Fruit fly (Drosophila melanogaster) whole organism, embryonic: ENCODE measurements around the gene mof.

ENCODE experiments used
- Abd-B ChIP-seq: fragments of 200-800 bp; sonication (Bioruptor generic); optimal IDR thresholded peaks from 2 replicates; lab custom pipeline; 2018; ENCODE audit warnings: missing biosample characterization, mild to moderate bottlenecking, missing genetic modification characterization, moderate library complexity
- Antp ChIP-seq: fragments of 200-800 bp; sonication (Bioruptor generic); optimal IDR thresholded peaks from 3 replicates; lab custom pipeline; 2016; ENCODE audit warnings: missing biosample characterization, missing genetic modification characterization
- Awh ChIP-seq: fragments of 200-800 bp; sonication (Bioruptor generic); IDR thresholded peaks from 2 replicates; pipeline ENCODE4, ENCODE4 v1.3.6; 2022; ENCODE audit warnings: missing biosample characterization, missing genetic modification characterization
- CG10209 ChIP-seq: fragments of 200-800 bp; sonication (Bioruptor generic); optimal IDR thresholded peaks from 3 replicates; lab custom pipeline; 2017; ENCODE audit warnings: missing biosample characterization, mild to moderate bottlenecking, missing genetic modification characterization, missing genetic modification reagents
- CG10543 ChIP-seq: fragments of 200-800 bp; sonication (Bioruptor generic); optimal IDR thresholded peaks from 3 replicates; lab custom pipeline; 2017; ENCODE audit warnings: missing biosample characterization, mild to moderate bottlenecking, missing genetic modification characterization, moderate library complexity
- CG12769 ChIP-seq: fragments of 200-800 bp; sonication (Bioruptor generic); optimal IDR thresholded peaks from 2 replicates; lab custom pipeline; 2019; ENCODE audit warnings: missing biosample characterization, mild to moderate bottlenecking, missing genetic modification characterization, moderate library complexity
- CG15601 ChIP-seq: fragments of 200-800 bp; sonication (Bioruptor generic); optimal IDR thresholded peaks from 3 replicates; lab custom pipeline; 2019; ENCODE audit warnings: missing biosample characterization, mild to moderate bottlenecking, missing genetic modification characterization, moderate library complexity
- CG1603 ChIP-seq: fragments of 200-800 bp; sonication (Bioruptor generic); optimal IDR thresholded peaks from 2 replicates; lab custom pipeline; 2019; ENCODE audit warnings: missing biosample characterization, mild to moderate bottlenecking, missing genetic modification characterization, moderate library complexity
- CG16813 ChIP-seq: fragments of 200-800 bp; sonication (Bioruptor generic); IDR thresholded peaks from 3 replicates; pipeline ENCODE4 v1.3.6; 2022; ENCODE audit warnings: missing biosample characterization, missing genetic modification characterization; ENCODE audit not compliant: partially characterized antibody
- CG18011 ChIP-seq: fragments of 200-800 bp; sonication (Bioruptor generic); optimal IDR thresholded peaks from 2 replicates; lab custom pipeline; 2017; ENCODE audit warnings: missing biosample characterization, missing genetic modification characterization, mild to moderate bottlenecking, moderate library complexity, missing genotype
- CG31224 ChIP-seq: fragments of 200-800 bp; sonication (Bioruptor generic); IDR thresholded peaks from 2 replicates; pipeline ENCODE4 v1.3.6; 2022; ENCODE audit warnings: missing biosample characterization, missing genetic modification characterization
- CG34224 ChIP-seq: fragments of 200-800 bp; sonication (Bioruptor generic); IDR thresholded peaks from 3 replicates; pipeline ENCODE4 v1.3.6; 2022; ENCODE audit warnings: missing biosample characterization, missing genetic modification characterization; ENCODE audit not compliant: partially characterized antibody
- CG3995 ChIP-seq: fragments of 200-800 bp; sonication (Bioruptor generic); optimal IDR thresholded peaks from 3 replicates; lab custom pipeline; 2016; ENCODE audit warnings: missing biosample characterization, missing genetic modification characterization
- CG4404 ChIP-seq: fragments of 200-800 bp; sonication (Bioruptor generic); IDR thresholded peaks from 2 replicates; pipeline ENCODE4 v1.3.6; 2022; ENCODE audit warnings: missing biosample characterization, missing genetic modification characterization
- CG6254 ChIP-seq: fragments of 200-800 bp; sonication (Bioruptor generic); optimal IDR thresholded peaks from 3 replicates; lab custom pipeline; 2017; ENCODE audit warnings: mild to moderate bottlenecking, missing biosample characterization, missing genetic modification reagents, missing genetic modification characterization
- CG6272 ChIP-seq: fragments of 200-800 bp; sonication (Bioruptor generic); IDR thresholded peaks from 2 replicates; pipeline ENCODE4 v1.3.6; 2022; ENCODE audit warnings: missing biosample characterization, missing genetic modification characterization
- CG6765 ChIP-seq: fragments of 200-800 bp; sonication (Bioruptor generic); optimal IDR thresholded peaks from 3 replicates; lab custom pipeline; 2017; ENCODE audit warnings: missing biosample characterization, mild to moderate bottlenecking, missing genetic modification characterization
- CG7556 ChIP-seq: fragments of 200-800 bp; sonication (Bioruptor generic); optimal IDR thresholded peaks from 2 replicates; lab custom pipeline; 2017; ENCODE audit warnings: missing biosample characterization, mild to moderate bottlenecking, missing genetic modification characterization
- CG7928 ChIP-seq: fragments of 200-800 bp; sonication (Bioruptor generic); optimal IDR thresholded peaks from 2 replicates; lab custom pipeline; 2017; ENCODE audit warnings: missing biosample characterization, mild to moderate bottlenecking, missing genetic modification characterization
- CG8944 ChIP-seq: fragments of 200-800 bp; sonication (Bioruptor generic); optimal IDR thresholded peaks from 3 replicates; lab custom pipeline; 2016; ENCODE audit warnings: missing biosample characterization, missing genetic modification characterization
- Dp ChIP-seq: fragments of 200-800 bp; sonication (Bioruptor generic); optimal IDR thresholded peaks from 2 replicates; lab custom pipeline; 2018; ENCODE audit warnings: missing biosample characterization, mild to moderate bottlenecking, missing genetic modification characterization, moderate library complexity
- Hmx ChIP-seq: fragments of 200-800 bp; sonication (Bioruptor generic); optimal IDR thresholded peaks from 2 replicates; lab custom pipeline; 2016; ENCODE audit warnings: missing biosample characterization, missing genetic modification characterization
- Hr78 ChIP-seq, 2 experiments: fragments of 200-800 bp in 1 of 2; fragments of >200 bp in 1 of 2; sonication (Bioruptor generic) in 1 of 2; optimal IDR thresholded peaks; 2 replicates each; lab custom pipeline; 2017 to 2019; ENCODE audit warnings: missing biosample characterization in 2 of 2, missing genetic modification characterization in 2 of 2, mild to moderate bottlenecking in 1 of 2, moderate library complexity in 1 of 2
- Hsf ChIP-seq: fragments of 200-800 bp; sonication (Bioruptor generic); optimal IDR thresholded peaks from 3 replicates; lab custom pipeline; 2016; ENCODE audit warnings: missing biosample characterization, missing genetic modification characterization
- MTF-1 ChIP-seq: fragments of 200-800 bp; sonication (Bioruptor generic); optimal IDR thresholded peaks from 2 replicates; lab custom pipeline; 2018; ENCODE audit warnings: missing biosample characterization, mild to moderate bottlenecking, missing genetic modification characterization, borderline replicate concordance
- NC2α ChIP-seq: fragments of 200-800 bp; sonication (Bioruptor generic); optimal IDR thresholded peaks from 2 replicates; lab custom pipeline; 2016; ENCODE audit warnings: missing biosample characterization, missing genetic modification characterization
- NK7.1 ChIP-seq: fragments of 200-800 bp; sonication (Bioruptor generic); optimal IDR thresholded peaks from 3 replicates; lab custom pipeline; 2016; ENCODE audit warnings: missing biosample characterization, missing genetic modification characterization
- Nf-YC ChIP-seq: fragments of 200-800 bp; optimal IDR thresholded peaks from 3 replicates; lab custom pipeline; 2019; ENCODE audit warnings: missing biosample characterization, mild to moderate bottlenecking, missing genetic modification characterization, moderate library complexity
- Sry-δ ChIP-seq: fragments of 200-800 bp; sonication (Bioruptor generic); optimal IDR thresholded peaks from 2 replicates; lab custom pipeline; 2016; ENCODE audit warnings: missing biosample characterization, missing genetic modification characterization
- Ssrp ChIP-seq: fragments of 200-800 bp; sonication (Bioruptor generic); optimal IDR thresholded peaks from 2 replicates; lab custom pipeline; 2018; ENCODE audit warnings: missing biosample characterization, mild to moderate bottlenecking, missing genetic modification characterization, moderate library complexity
- Taf1 ChIP-seq: fragments of 200-800 bp; sonication (Bioruptor generic); IDR thresholded peaks from 2 replicates; pipeline ENCODE4 v1.3.6; 2022; ENCODE audit warnings: missing biosample characterization, missing genetic modification characterization
- Usf ChIP-seq: fragments of 200-800 bp; sonication (Bioruptor generic); optimal IDR thresholded peaks from 2 replicates; lab custom pipeline; 2017; ENCODE audit warnings: missing genotype, missing biosample characterization, missing genetic modification characterization
- amos ChIP-seq: fragments of 200-800 bp; sonication (Bioruptor generic); IDR thresholded peaks from 2 replicates; pipeline ENCODE4 v1.3.6; 2022; ENCODE audit warnings: missing biosample characterization, missing genetic modification characterization; ENCODE audit not compliant: partially characterized antibody
- ap ChIP-seq: fragments of 200-800 bp; sonication (Bioruptor generic); IDR thresholded peaks from 2 replicates; pipeline ENCODE4 v1.3.6; 2022; ENCODE audit warnings: missing biosample characterization, missing genetic modification characterization
- az2 ChIP-seq: fragments of 200-800 bp; sonication (Bioruptor generic); optimal IDR thresholded peaks from 3 replicates; lab custom pipeline; 2016; ENCODE audit warnings: missing biosample characterization, missing genetic modification characterization
- bigmax ChIP-seq: fragments of 200-800 bp; sonication (Bioruptor generic); optimal IDR thresholded peaks from 2 replicates; lab custom pipeline; 2018; ENCODE audit warnings: missing biosample characterization, mild to moderate bottlenecking, missing genetic modification characterization
- dati ChIP-seq: fragments of 200-800 bp; sonication (Bioruptor generic); IDR thresholded peaks from 2 replicates; pipeline ENCODE4 v1.3.6; 2022; ENCODE audit warnings: missing biosample characterization, missing genetic modification characterization
- her ChIP-seq: fragments of 200-800 bp; sonication (Bioruptor generic); optimal IDR thresholded peaks from 2 replicates; lab custom pipeline; 2016; ENCODE audit warnings: missing biosample characterization, missing genetic modification characterization
- lab ChIP-seq: fragments of 200-800 bp; sonication (Bioruptor generic); optimal IDR thresholded peaks from 3 replicates; lab custom pipeline; 2017; ENCODE audit warnings: missing biosample characterization, missing genetic modification characterization, mild to moderate bottlenecking, moderate library complexity, missing genetic modification reagents
- nau ChIP-seq: fragments of 200-800 bp; sonication (Bioruptor generic); optimal IDR thresholded peaks from 3 replicates; lab custom pipeline; 2017; ENCODE audit warnings: missing biosample characterization, mild to moderate bottlenecking, missing genetic modification characterization, missing genetic modification reagents
- odd ChIP-seq: fragments of 200-800 bp; sonication (Bioruptor generic); optimal IDR thresholded peaks from 2 replicates; lab custom pipeline; 2017; ENCODE audit warnings: missing biosample characterization, mild to moderate bottlenecking, missing genetic modification characterization
- pb ChIP-seq: fragments of 200-800 bp; sonication (Bioruptor generic); optimal IDR thresholded peaks from 3 replicates; lab custom pipeline; 2016; ENCODE audit warnings: missing biosample characterization, missing genetic modification characterization
- repo ChIP-seq: fragments of 200-800 bp; sonication (Bioruptor generic); optimal IDR thresholded peaks from 2 replicates; lab custom pipeline; 2016; ENCODE audit warnings: missing biosample characterization, missing genetic modification characterization
- rib ChIP-seq: fragments of 200-800 bp; sonication (Bioruptor generic); IDR thresholded peaks from 2 replicates; pipeline ENCODE4 v1.3.6; 2022; ENCODE audit warnings: missing biosample characterization, missing genetic modification characterization
- scrt ChIP-seq: fragments of 200-800 bp; sonication (Bioruptor generic); optimal IDR thresholded peaks from 2 replicates; lab custom pipeline; 2018; ENCODE audit warnings: missing biosample characterization, mild to moderate bottlenecking, missing genetic modification characterization, moderate library complexity
- sim ChIP-seq: fragments of 200-800 bp; sonication (Bioruptor generic); IDR thresholded peaks from 2 replicates; pipeline ENCODE4 v1.3.6; 2022; ENCODE audit warnings: missing biosample characterization, missing genetic modification characterization
- sug ChIP-seq: fragments of 200-800 bp; optimal IDR thresholded peaks from 2 replicates; lab custom pipeline; 2019; ENCODE audit warnings: missing biosample characterization, mild to moderate bottlenecking, missing genetic modification characterization, moderate library complexity
- vvl ChIP-seq: fragments of 200-800 bp; sonication (Bioruptor generic); IDR thresholded peaks from 2 replicates; pipeline ENCODE4 v1.3.6; 2022; ENCODE audit warnings: missing biosample characterization, missing genetic modification characterization
- zf30C ChIP-seq: fragments of 200-800 bp; sonication (Bioruptor generic); optimal IDR thresholded peaks from 3 replicates; lab custom pipeline; 2018; ENCODE audit warnings: missing biosample characterization, mild to moderate bottlenecking, missing genetic modification characterization

Gene mof

dm6 chrX:5918499-5919126, 42.0 kb upstream of the mof start (continued):
- peak; percentile 97 for TF ChIP-seq CG31224
- peak; percentile 99 for TF ChIP-seq CG10209 (GFP tag; lab: Kevin White, UChicago)
- TF ChIP-seq CG8944 (GFP tag; lab: Kevin White, UChicago), result peak; percentile 99
- TF ChIP-seq repo (GFP tag; lab: Kevin White, UChicago), result peak; percentile 98
- peak; percentile 99 for TF ChIP-seq nau (GFP tag; lab: Kevin White, UChicago)
- peak; percentile 31 for TF ChIP-seq zf30C (GFP tag; lab: Kevin White, UChicago)
- peak; percentile 99 for TF ChIP-seq Antp (GFP tag; lab: Kevin White, UChicago)
- TF ChIP-seq CG7556 (GFP tag; lab: Kevin White, UChicago), result peak; percentile 98
- peak; percentile 84 for TF ChIP-seq CG3995
- TF ChIP-seq CG7928 (GFP tag; lab: Kevin White, UChicago), result peak; percentile 84
- peak; percentile 98 for TF ChIP-seq pb (GFP tag; lab: Kevin White, UChicago)
- TF ChIP-seq CG16813 (GFP tag; lab: Robert Waterston, UW), result peak; percentile 94
- peak; percentile 99 for TF ChIP-seq Awh (GFP tag; lab: Robert Waterston, UW)
- TF ChIP-seq Nf-YC (tag; lab: Kevin White, UChicago), result peak; percentile 90
- TF ChIP-seq az2 (GFP tag; lab: Kevin White, UChicago), result peak; percentile 99
- TF ChIP-seq NC2α, result peak; percentile 98
- peak; percentile 96 for TF ChIP-seq CG6765 (GFP tag; lab: Kevin White, UChicago)
- peak; percentile 100 for TF ChIP-seq rib (GFP tag; lab: Robert Waterston, UW)
- peak; percentile 97 for TF ChIP-seq scrt (GFP tag; lab: Kevin White, UChicago)
- peak; percentile 98 for TF ChIP-seq NK7.1 (GFP tag; lab: Kevin White, UChicago)
- TF ChIP-seq lab (GFP tag; lab: Kevin White, UChicago), result peak; percentile 100
- peak; percentile 43 for TF ChIP-seq Dp (GFP tag; lab: Kevin White, UChicago)
- TF ChIP-seq her, result peak; percentile 97
- TF ChIP-seq CG4404 (GFP tag; lab: Robert Waterston, UW), result peak; percentile 99
- peak; percentile 93 for TF ChIP-seq CG6254 (GFP tag; lab: Kevin White, UChicago)
- peak; percentile 95 for TF ChIP-seq sim (GFP tag; lab: Robert Waterston, UW)
- peak; percentile 78 for TF ChIP-seq bigmax (GFP tag; lab: Kevin White, UChicago)
- TF ChIP-seq CG12769 (tag; lab: Kevin White, UChicago), result peak; percentile 100
- TF ChIP-seq CG10543 (GFP tag; lab: Kevin White, UChicago), result peak; percentile 98
- peak; percentile 97 for TF ChIP-seq odd (GFP tag; lab: Kevin White, UChicago)
- TF ChIP-seq Hr78 (GFP tag; optimal IDR thresholded peaks at IDR 0.05; lab: Kevin White, UChicago), result peak in 1 of 2 experiments; percentile 90
- peak; percentile 98 for TF ChIP-seq Ssrp
- peak; percentile 95 for TF ChIP-seq Hmx
- TF ChIP-seq Taf1 (GFP tag; lab: Robert Waterston, UW), result peak; percentile 100
- peak; percentile 99 for TF ChIP-seq Hsf (GFP tag; lab: Kevin White, UChicago)
- TF ChIP-seq Sry-δ, result peak; percentile 79
- TF ChIP-seq sug (tag; lab: Kevin White, UChicago), result peak; percentile 98
- peak; percentile 86; the same call in 1 of the 2 replicates for TF ChIP-seq amos (GFP tag; lab: Robert Waterston, UW)
- peak; percentile 99 for TF ChIP-seq CG1603 (tag; lab: Kevin White, UChicago)
- TF ChIP-seq CG34224 (GFP tag; lab: Robert Waterston, UW), result peak; percentile 90
- peak; percentile 98 for TF ChIP-seq Abd-B
- TF ChIP-seq vvl, result peak; percentile 100
- peak; percentile 90 for TF ChIP-seq CG18011 (GFP tag; lab: Kevin White, UChicago)
- TF ChIP-seq MTF-1 (GFP tag; lab: Kevin White, UChicago), result peak; percentile 96
- TF ChIP-seq CG6272 (GFP tag; lab: Robert Waterston, UW), result peak; percentile 98
- TF ChIP-seq Usf, result peak; percentile 98
- peak; percentile 99 for TF ChIP-seq ap (GFP tag; lab: Robert Waterston, UW)
- TF ChIP-seq CG15601 (tag; lab: Kevin White, UChicago), result peak; percentile 96
- peak; percentile 98 for TF ChIP-seq dati (GFP tag; lab: Robert Waterston, UW)
